Worm (Caenorhabditis elegans) whole organism, young adult: ENCODE measurements around the gene srx-50.

Source experiments
- F37B4.10 ChIP-seq: fragments of 200-800 bp; sonication (Bioruptor generic); IDR thresholded peaks from 2 replicates; pipeline ENCODE4 v1.3.6; 2022; ENCODE audit warnings: missing genetic modification characterization, missing compliant biosample characterization
- F57A8.1 ChIP-seq: fragments of 200-800 bp; sonication (Bioruptor generic); optimal IDR thresholded peaks from 2 replicates; lab custom pipeline; 2018; ENCODE audit warnings: mild to moderate bottlenecking, missing genetic modification characterization, moderate library complexity, missing compliant biosample characterization
- nhr-120 ChIP-seq: fragments of 200-800 bp; sonication (Bioruptor generic); IDR thresholded peaks from 2 replicates; pipeline ENCODE4 v1.3.6; 2022; ENCODE audit warnings: missing genetic modification characterization, missing compliant biosample characterization
- unc-62 ChIP-seq: fragments of 150-350 bp; optimal IDR thresholded peaks from 2 replicates; lab custom pipeline; 2014; ENCODE audit warnings: missing biosample characterization, missing genetic modification reagents, missing genetic modification characterization

- TF ChIP-seq F37B4.10 (GFP tag; lab: Robert Waterston, UW) = no peak
- TF ChIP-seq nhr-120 (GFP tag; lab: Robert Waterston, UW) = no peak
- no peak for TF ChIP-seq F57A8.1 (GFP tag; lab: Kevin White, UChicago)
- TF ChIP-seq unc-62 = no peak
Measured at ce11 chrIV:7032459-7032858, 25.3 kb upstream of the srx-50 start, which contains the start of gene C06G3.8.
